Fruit fly (Drosophila melanogaster): Measurements from ENCODE around the gene LManI.
A peak's percentile ranks its signal among the peaks of the same experiment; 100 is the strongest.

The LManI gene

dm6 chr2L:10425599-10425998, 31.4 kb downstream of the LManI start (continued):
- peak; percentile 9 for TF ChIP-seq CG1832 (GFP tag; optimal IDR thresholded peaks at IDR 0.05)
- TF ChIP-seq CG3726 (GFP tag; IDR thresholded peaks at IDR 0.05) = 0 out of 3 replicates have a peak, but pooled peaks have one; percentile 16
- 0 out of 2 replicates have a peak, but pooled peaks have one; percentile 6 for TF ChIP-seq Dref (GFP tag; IDR thresholded peaks at IDR 0.05)
- TF ChIP-seq knrl (GFP tag; IDR thresholded peaks at IDR 0.05; ENCODE audit: partially characterized antibody) = no peak
- 0 out of 2 replicates have a peak, but pooled peaks have one; percentile 13 for TF ChIP-seq ato (GFP tag; IDR thresholded peaks at IDR 0.05; ENCODE audit: partially characterized antibody)
- no peak for TF ChIP-seq eve (GFP tag; optimal IDR thresholded peaks at IDR 0.05)
- no peak for TF ChIP-seq Sox102F (GFP tag; optimal IDR thresholded peaks at IDR 0.05)
- no peak for TF ChIP-seq CG34224 (GFP tag; IDR thresholded peaks at IDR 0.05; ENCODE audit: partially characterized antibody)
- TF ChIP-seq hth (optimal IDR thresholded peaks at IDR 0.05) = no peak
- 0 out of 2 replicates have a peak, but pooled peaks have one; percentile 16 for TF ChIP-seq amos (GFP tag; IDR thresholded peaks at IDR 0.05; ENCODE audit: partially characterized antibody)
- no peak for TF ChIP-seq sisA (GFP tag; IDR thresholded peaks at IDR 0.05)

dm6 chr2L:10422643-10423606, 34.1 kb downstream of the LManI start, which contains the start of the genes pie and Wdfy2:
Gene pie, minus strand, starts transcription at chr2L:10422780.
Gene Wdfy2, plus strand, starts transcription at chr2L:10423291.
- TF ChIP-seq cas (GFP tag; IDR thresholded peaks at IDR 0.05) = no peak
- peak; percentile 21 for TF ChIP-seq CG2712 (tag; optimal IDR thresholded peaks at IDR 0.05)
- TF ChIP-seq prd (optimal IDR thresholded peaks at IDR 0.05) = no peak
- no peak for TF ChIP-seq prd (GFP tag; IDR thresholded peaks at IDR 0.05)
- peak; percentile 26 for TF ChIP-seq gfzf (GFP tag; optimal IDR thresholded peaks at IDR 0.05)
- no peak for TF ChIP-seq Awh (GFP tag; IDR thresholded peaks at IDR 0.05)
- TF ChIP-seq Dp (GFP tag; optimal IDR thresholded peaks at IDR 0.05) = peak; percentile 73
- no peak for TF ChIP-seq run (tag; optimal IDR thresholded peaks at IDR 0.05)
- no peak for TF ChIP-seq grn (GFP tag; optimal IDR thresholded peaks at IDR 0.05)
- TF ChIP-seq nerfin-1 (tag; optimal IDR thresholded peaks at IDR 0.05) = peak; percentile 2
- no peak for TF ChIP-seq Elba2 (GFP tag; optimal IDR thresholded peaks at IDR 0.05)
- TF ChIP-seq Nf-YC (tag; optimal IDR thresholded peaks at IDR 0.05) = peak; percentile 1
- TF ChIP-seq unc-4 (GFP tag; IDR thresholded peaks at IDR 0.05; ENCODE audit: partially characterized antibody) = no peak
- TF ChIP-seq Aef1 (GFP tag; IDR thresholded peaks at IDR 0.05) = peak; percentile 29; the same call in 1 of the 3 replicates
- TF ChIP-seq CG6791 (GFP tag; IDR thresholded peaks at IDR 0.05; ENCODE audit: partially characterized antibody) = no peak
- TF ChIP-seq E2f2 (GFP tag; IDR thresholded peaks at IDR 0.05) = peak; percentile 79
- TF ChIP-seq MBD-R2 (GFP tag; IDR thresholded peaks at IDR 0.05) = peak; percentile 40; the same call in 1 of the 2 replicates
- no peak for TF ChIP-seq CG10274 (GFP tag; optimal IDR thresholded peaks at IDR 0.05)
- peak; percentile 77 for TF ChIP-seq row (GFP tag; IDR thresholded peaks at IDR 0.05)
- no peak for TF ChIP-seq pho (GFP tag; optimal IDR thresholded peaks at IDR 0.05)
- no peak for TF ChIP-seq tio (GFP tag; optimal IDR thresholded peaks at IDR 0.05)
- no peak for TF ChIP-seq disco-r (GFP tag; optimal IDR thresholded peaks at IDR 0.05)
- TF ChIP-seq sim (GFP tag; IDR thresholded peaks at IDR 0.05) = no peak
- TF ChIP-seq shn (GFP tag; optimal IDR thresholded peaks at IDR 0.05) = no peak
- no peak for TF ChIP-seq org-1 (GFP tag; optimal IDR thresholded peaks at IDR 0.05)
- TF ChIP-seq CG10462 (GFP tag; optimal IDR thresholded peaks at IDR 0.05) = no peak
- TF ChIP-seq YL-1 (GFP tag; optimal IDR thresholded peaks at IDR 0.05) = peak; percentile 19
- no peak for TF ChIP-seq corto (GFP tag; optimal IDR thresholded peaks at IDR 0.05)
- TF ChIP-seq eyg (GFP tag; optimal IDR thresholded peaks at IDR 0.05) = no peak
- TF ChIP-seq Hr51 (GFP tag; optimal IDR thresholded peaks at IDR 0.05) = no peak
- peak; percentile 9 for TF ChIP-seq CG12391 (tag; optimal IDR thresholded peaks at IDR 0.05)
- TF ChIP-seq CG17385 (GFP tag; optimal IDR thresholded peaks at IDR 0.05) = no peak
- no peak for TF ChIP-seq maf-S (GFP tag; optimal IDR thresholded peaks at IDR 0.05)
- peak; percentile 50 for TF ChIP-seq Abd-B (GFP tag; optimal IDR thresholded peaks at IDR 0.05)
- no peak for TF ChIP-seq CG8281 (tag; optimal IDR thresholded peaks at IDR 0.05)
- peak; percentile 39 for TF ChIP-seq phol (tag; optimal IDR thresholded peaks at IDR 0.05)

Measured in whole organism, embryonic.